Worm (Caenorhabditis elegans) whole organism, L2 larva: ENCODE results near the gene twk-21.

Experiments
- elt-1 ChIP-seq: fragments of 150-350 bp; optimal IDR thresholded peaks from 2 replicates; lab custom pipeline; 2014; ENCODE audit warnings: missing biosample characterization, missing genetic modification characterization
- lsy-2 ChIP-seq, 2 experiments: fragments of 150-350 bp in 1 of 2; sonication (generic microtip) in 1 of 2; optimal IDR thresholded peaks; 2 replicates each; lab custom pipeline; 2014 to 2017; ENCODE audit warnings: missing biosample characterization in 2 of 2, missing genetic modification characterization in 2 of 2
- nhr-11 ChIP-seq: fragments of 150-350 bp; optimal IDR thresholded peaks from 2 replicates; lab custom pipeline; 2014; ENCODE audit warnings: missing biosample characterization, missing genetic modification characterization
- unc-55 ChIP-seq: fragments of 150-350 bp; sonication (generic microtip); optimal IDR thresholded peaks from 3 replicates; lab custom pipeline; 2014; ENCODE audit warnings: missing biosample characterization, missing genetic modification reagents, missing genetic modification characterization
- unc-62 ChIP-seq: fragments of 150-350 bp; optimal IDR thresholded peaks from 2 replicates; lab custom pipeline; 2014; ENCODE audit warnings: missing biosample characterization, missing genetic modification reagents, missing genetic modification characterization
- ztf-11 ChIP-seq: sonication (generic microtip); optimal IDR thresholded peaks from 2 replicates; lab custom pipeline; 2017; ENCODE audit warnings: missing biosample characterization, missing genetic modification characterization

- TF ChIP-seq unc-55 (GFP tag; lab: Kevin White, UChicago) = no peak
- no peak for TF ChIP-seq lsy-2 (tag; optimal IDR thresholded peaks at IDR 0.05; lab: Kevin White, UChicago)
- TF ChIP-seq ztf-11 = no peak
- no peak for TF ChIP-seq elt-1 (tag; lab: Kevin White, UChicago)
- TF ChIP-seq unc-62 = no peak
- TF ChIP-seq nhr-11 = no peak
Measured at ce11 chrX:16297123-16297522, 2.6 kb upstream of the twk-21 start.
